Worm (Caenorhabditis elegans) whole organism, mixed stage, embryonic: Measurements from ENCODE around the gene F42A6.6.

Experiments used
- M03D4.4 ChIP-seq: sonication (generic microtip); optimal IDR thresholded peaks from 2 replicates; lab custom pipeline; 2017; ENCODE audit warnings: mild to moderate bottlenecking, missing genetic modification characterization, missing compliant biosample characterization
- blmp-1 ChIP-seq: fragments of 150-350 bp; optimal IDR thresholded peaks from 2 replicates; lab custom pipeline; 2014; ENCODE audit warnings: missing biosample characterization, missing genetic modification characterization
- ceh-39 ChIP-seq: fragments of 150-350 bp; optimal IDR thresholded peaks from 2 replicates; lab custom pipeline; 2014; ENCODE audit warnings: missing biosample characterization, missing genetic modification characterization
- ceh-43 ChIP-seq: fragments of 200-800 bp; sonication (Bioruptor generic); optimal IDR thresholded peaks from 2 replicates; lab custom pipeline; 2018; ENCODE audit warnings: mild to moderate bottlenecking, missing genetic modification characterization, moderate library complexity, missing compliant biosample characterization
- ceh-83 ChIP-seq: fragments of 200-800 bp; sonication (Bioruptor generic); optimal IDR thresholded peaks from 2 replicates; lab custom pipeline; 2018; ENCODE audit warnings: mild to moderate bottlenecking, missing genetic modification characterization, missing compliant biosample characterization
- ces-1 ChIP-seq: fragments of 150-350 bp; optimal IDR thresholded peaks from 2 replicates; lab custom pipeline; 2014; ENCODE audit warnings: missing biosample characterization, missing genetic modification reagents, missing genetic modification characterization
- cnd-1 ChIP-seq: fragments of 200-800 bp; sonication (Bioruptor generic); optimal IDR thresholded peaks from 2 replicates; lab custom pipeline; 2018; ENCODE audit warnings: mild to moderate bottlenecking, missing genetic modification characterization, missing compliant biosample characterization
- elt-1 ChIP-seq: sonication (generic microtip); optimal IDR thresholded peaks from 2 replicates; lab custom pipeline; 2017; ENCODE audit warnings: missing genetic modification characterization, mild to moderate bottlenecking, missing compliant biosample characterization, antibody characterized with exemption, moderate library complexity, borderline replicate concordance; ENCODE audit not compliant: insufficient read depth
- elt-3 ChIP-seq: fragments of 150-350 bp; optimal IDR thresholded peaks from 2 replicates; lab custom pipeline; 2014; ENCODE audit warnings: missing biosample characterization, missing genetic modification characterization
- flh-1 ChIP-seq: fragments of 200-800 bp; sonication (Bioruptor generic); optimal IDR thresholded peaks from 2 replicates; lab custom pipeline; 2018; ENCODE audit warnings: mild to moderate bottlenecking, missing genetic modification characterization, moderate library complexity, missing compliant biosample characterization
- hlh-1 ChIP-seq: fragments of 150-350 bp; optimal IDR thresholded peaks from 2 replicates; lab custom pipeline; 2014; ENCODE audit warnings: missing biosample characterization, missing genetic modification reagents, missing genetic modification characterization
- lin-13 ChIP-seq: fragments of 150-350 bp; optimal IDR thresholded peaks from 2 replicates; lab custom pipeline; 2014; ENCODE audit warnings: missing biosample characterization, missing genetic modification characterization
- lin-32 ChIP-seq: fragments of 200-800 bp; sonication (Bioruptor generic); optimal IDR thresholded peaks from 2 replicates; lab custom pipeline; 2018; ENCODE audit warnings: mild to moderate bottlenecking, missing genetic modification characterization, missing compliant biosample characterization
- lsy-2 ChIP-seq: fragments of 150-350 bp; optimal IDR thresholded peaks from 2 replicates; lab custom pipeline; 2014; ENCODE audit warnings: missing biosample characterization, missing genetic modification characterization
- mab-5 ChIP-seq: fragments of 150-350 bp; optimal IDR thresholded peaks from 2 replicates; lab custom pipeline; 2014; ENCODE audit warnings: missing biosample characterization, missing genetic modification characterization
- mep-1 ChIP-seq: fragments of 150-350 bp; optimal IDR thresholded peaks from 2 replicates; lab custom pipeline; 2017; ENCODE audit warnings: missing biosample characterization, missing genetic modification reagents, missing genetic modification characterization, inconsistent platforms
- mls-2 ChIP-seq: sonication (generic microtip); optimal IDR thresholded peaks from 2 replicates; lab custom pipeline; 2016; ENCODE audit warnings: mild to moderate bottlenecking, missing genetic modification characterization, moderate library complexity, missing compliant biosample characterization
- nhr-12 ChIP-seq: fragments of 150-350 bp; optimal IDR thresholded peaks from 2 replicates; lab custom pipeline; 2014; ENCODE audit warnings: missing biosample characterization, missing genetic modification characterization
- nhr-2 ChIP-seq: fragments of 150-350 bp; optimal IDR thresholded peaks from 2 replicates; lab custom pipeline; 2014; ENCODE audit warnings: missing biosample characterization, missing genetic modification characterization
- nhr-237 ChIP-seq: fragments of 150-350 bp; optimal IDR thresholded peaks from 2 replicates; lab custom pipeline; 2014; ENCODE audit warnings: missing biosample characterization, missing genetic modification characterization
- nhr-28 ChIP-seq: fragments of 150-350 bp; optimal IDR thresholded peaks from 2 replicates; lab custom pipeline; 2014; ENCODE audit warnings: missing biosample characterization, missing genetic modification characterization
- nhr-76 ChIP-seq: sonication (generic microtip); optimal IDR thresholded peaks from 2 replicates; lab custom pipeline; 2017; ENCODE audit warnings: missing biosample characterization, missing genetic modification characterization
- pha-4 ChIP-seq: fragments of 150-350 bp; optimal IDR thresholded peaks from 2 replicates; lab custom pipeline; 2018; ENCODE audit warnings: missing biosample characterization, missing genetic modification reagents, missing genetic modification characterization
- sptf-1 ChIP-seq: sonication (generic microtip); optimal IDR thresholded peaks from 2 replicates; lab custom pipeline; 2017; ENCODE audit warnings: mild to moderate bottlenecking, missing genetic modification characterization, moderate library complexity, missing compliant biosample characterization
- tbx-8 ChIP-seq: fragments of 200-800 bp; sonication (Bioruptor generic); optimal IDR thresholded peaks from 2 replicates; lab custom pipeline; 2018; ENCODE audit warnings: mild to moderate bottlenecking, missing genetic modification characterization, moderate library complexity, missing compliant biosample characterization
- unc-120 ChIP-seq: sonication (generic microtip); optimal IDR thresholded peaks from 2 replicates; lab custom pipeline; 2017; ENCODE audit warnings: missing genetic modification characterization, missing compliant biosample characterization; ENCODE audit not compliant: poor library complexity, severe bottlenecking
- unc-39 ChIP-seq: fragments of 150-350 bp; optimal IDR thresholded peaks from 2 replicates; lab custom pipeline; 2014; ENCODE audit warnings: missing biosample characterization, missing genetic modification characterization
- unc-62 ChIP-seq: fragments of 150-350 bp; optimal IDR thresholded peaks from 2 replicates; lab custom pipeline; 2014; ENCODE audit warnings: missing biosample characterization, missing genetic modification reagents, missing genetic modification characterization
- zip-8 ChIP-seq: fragments of 150-350 bp; optimal IDR thresholded peaks from 2 replicates; lab custom pipeline; 2014; ENCODE audit warnings: missing biosample characterization, missing genetic modification characterization
- ztf-11 ChIP-seq: fragments of 150-350 bp; optimal IDR thresholded peaks from 2 replicates; lab custom pipeline; 2014; ENCODE audit warnings: missing biosample characterization, missing genetic modification characterization

F42A6.6 gene

ce11 chrIV:3384047-3384446, 47.4 kb upstream of the F42A6.6 start, which contains the start of gene B0546.4:
Gene B0546.4 (minus strand): TSS chrIV:3384147.
- TF ChIP-seq blmp-1 (tag; lab: Kevin White, UChicago), result no peak
- no peak for TF ChIP-seq ceh-83 (GFP tag; lab: Kevin White, UChicago)
- no peak for TF ChIP-seq zip-8 (tag; lab: Kevin White, UChicago)
- no peak for TF ChIP-seq ces-1 (GFP tag; lab: Kevin White, UChicago)
- TF ChIP-seq elt-3 (tag; lab: Kevin White, UChicago), result no peak
- TF ChIP-seq nhr-76 (tag; lab: Kevin White, UChicago), result no peak

ce11 chrIV:3383203-3383602, 46.5 kb upstream of the F42A6.6 start:
- no peak for TF ChIP-seq unc-120
- no peak for TF ChIP-seq lin-32
- no peak for TF ChIP-seq ceh-39 (tag; lab: Kevin White, UChicago)
- no peak for TF ChIP-seq nhr-76 (tag; lab: Kevin White, UChicago)
- no peak for TF ChIP-seq mep-1 (tag; lab: Kevin White, UChicago)
- TF ChIP-seq nhr-28 (tag; lab: Kevin White, UChicago), result no peak
- no peak for TF ChIP-seq M03D4.4 (tag; lab: Kevin White, UChicago)
- TF ChIP-seq nhr-237 (tag; lab: Kevin White, UChicago), result no peak
- TF ChIP-seq unc-39 (tag; lab: Kevin White, UChicago), result no peak
- TF ChIP-seq nhr-12 (tag; lab: Kevin White, UChicago), result no peak
- TF ChIP-seq hlh-1, result no peak
- TF ChIP-seq flh-1 (GFP tag; lab: Kevin White, UChicago), result no peak
- TF ChIP-seq cnd-1, result no peak
- no peak for TF ChIP-seq pha-4
- TF ChIP-seq lsy-2 (tag; lab: Kevin White, UChicago), result no peak
- no peak for TF ChIP-seq lin-13 (tag; lab: Kevin White, UChicago)
- TF ChIP-seq nhr-2 (tag; lab: Kevin White, UChicago), result no peak
- TF ChIP-seq elt-1, result no peak
- no peak for TF ChIP-seq sptf-1

- TF ChIP-seq unc-62 (no peak), blmp-1 (tag; lab: Kevin White, UChicago) (no peak), ceh-43 (GFP tag; lab: Kevin White, UChicago) (no peak), flh-1 (GFP tag; lab: Kevin White, UChicago) (no peak), lin-13 (tag; lab: Kevin White, UChicago) (no peak), mep-1 (tag; lab: Kevin White, UChicago) (no peak), pha-4 (no peak), tbx-8 (GFP tag; lab: Kevin White, UChicago) (no peak), ces-1 (GFP tag; lab: Kevin White, UChicago) (no peak), nhr-12 (tag; lab: Kevin White, UChicago) (no peak)
Measured at ce11 chrIV:3382338-3382907, 45.8 kb upstream of the F42A6.6 start, which contains the start of gene B0546.3. Gene B0546.3 (minus strand): TSS chrIV:3382841.

DNA sequence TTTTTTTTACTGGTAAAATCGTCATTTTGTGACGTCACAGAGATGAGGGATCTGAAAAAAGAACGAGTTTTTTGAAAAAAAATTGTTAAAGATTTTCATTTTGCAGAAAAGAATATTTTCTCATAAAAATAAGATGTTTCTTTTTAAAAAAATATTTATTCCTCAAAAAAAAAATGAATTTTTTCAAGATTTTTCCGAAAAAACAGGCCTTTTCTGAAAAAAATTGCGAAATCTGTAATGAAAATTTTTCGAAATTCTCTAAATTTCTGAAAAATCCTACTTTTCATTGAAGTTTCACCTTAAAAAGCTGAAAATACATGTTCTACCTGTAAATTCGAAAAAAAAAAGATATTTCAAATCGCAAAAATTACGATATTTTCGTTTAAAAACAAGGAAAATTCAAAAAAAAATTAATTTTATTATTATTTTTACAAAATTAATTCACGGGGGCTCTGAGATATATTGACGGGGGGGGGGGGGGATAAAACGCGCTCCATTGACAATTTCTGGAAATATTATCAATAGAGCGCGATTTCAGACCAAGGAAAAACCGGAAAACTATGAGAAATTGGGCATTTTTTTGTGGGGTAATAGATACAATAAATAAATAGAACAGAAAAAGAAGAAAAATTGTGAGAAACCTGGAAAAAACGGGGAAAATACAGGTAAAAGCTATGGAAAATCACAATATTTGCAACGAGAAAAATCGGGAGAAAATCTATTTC, 41.6 kb upstream of the F42A6.6 start, which contains the start of gene otub-4:
otub-4 (minus strand) TSS at position 51 of the 725 bp plus-strand sequence.
- no peak for TF ChIP-seq unc-120
- TF ChIP-seq nhr-237 (tag; lab: Kevin White, UChicago), result no peak
- no peak for TF ChIP-seq lin-13 (tag; lab: Kevin White, UChicago)
- TF ChIP-seq ztf-11 (tag; lab: Kevin White, UChicago), result no peak
- no peak for TF ChIP-seq elt-1
- no peak for TF ChIP-seq M03D4.4 (tag; lab: Kevin White, UChicago)
- no peak for TF ChIP-seq mab-5
- no peak for TF ChIP-seq unc-39 (tag; lab: Kevin White, UChicago)
- no peak for TF ChIP-seq nhr-2 (tag; lab: Kevin White, UChicago)

- TF ChIP-seq mls-2 (tag; lab: Kevin White, UChicago) (no peak), tbx-8 (GFP tag; lab: Kevin White, UChicago) (no peak), sptf-1 (no peak)
- TF ChIP-seq, all 35 proteins: peak for 0
Measured at ce11 chrIV:3373370-3373769, 36.7 kb upstream of the F42A6.6 start.
